Fruit fly (Drosophila melanogaster): Measurements from ENCODE around the gene CG6761.

CG6761 gene

dm6 chr3L:9704162-9704748 is 860 bp upstream of the CG6761 start, which contains the start of gene CG16711 (continued):
- TF ChIP-seq CG10979 (tag; optimal IDR thresholded peaks at IDR 0.05), result no peak
- TF ChIP-seq Jarid2 (GFP tag; optimal IDR thresholded peaks at IDR 0.05), result no peak
- TF ChIP-seq CG14050 (GFP tag; IDR thresholded peaks at IDR 0.05), result no peak
- peak; percentile 95 for TF ChIP-seq Nf-YB (GFP tag; optimal IDR thresholded peaks at IDR 0.05)
- no peak for TF ChIP-seq Eip74EF (GFP tag; optimal IDR thresholded peaks at IDR 0.05)
- no peak for TF ChIP-seq Lhr (GFP tag; optimal IDR thresholded peaks at IDR 0.05)
- TF ChIP-seq NFAT (GFP tag; IDR thresholded peaks at IDR 0.05), result no peak
- TF ChIP-seq hth (optimal IDR thresholded peaks at IDR 0.05), result no peak
- TF ChIP-seq chm (GFP tag; IDR thresholded peaks at IDR 0.05), result no peak
- no peak for TF ChIP-seq psq (GFP tag; optimal IDR thresholded peaks at IDR 0.05)
- TF ChIP-seq Hand (GFP tag; optimal IDR thresholded peaks at IDR 0.05), result no peak
- TF ChIP-seq CG14710 (tag; optimal IDR thresholded peaks at IDR 0.05), result peak; percentile 14
- no peak for TF ChIP-seq repo (GFP tag; optimal IDR thresholded peaks at IDR 0.05)
- no peak for TF ChIP-seq aop (GFP tag; IDR thresholded peaks at IDR 0.05)
- peak; percentile 97 for TF ChIP-seq Nf-YC (tag; optimal IDR thresholded peaks at IDR 0.05)
- no peak for TF ChIP-seq CG12391 (tag; optimal IDR thresholded peaks at IDR 0.05)
- TF ChIP-seq CG31365 (tag; optimal IDR thresholded peaks at IDR 0.05), result no peak
- TF ChIP-seq Elba2 (GFP tag; optimal IDR thresholded peaks at IDR 0.05), result peak; percentile 40
- TF ChIP-seq CG5245 (GFP tag; optimal IDR thresholded peaks at IDR 0.05), result no peak
- TF ChIP-seq CG12659 (GFP tag; optimal IDR thresholded peaks at IDR 0.05), result peak; percentile 18
- TF ChIP-seq CG11504 (tag; optimal IDR thresholded peaks at IDR 0.05), result no peak
- TF ChIP-seq CG7928 (GFP tag; optimal IDR thresholded peaks at IDR 0.05), result no peak
- no peak for TF ChIP-seq gce (GFP tag; IDR thresholded peaks at IDR 0.05)
- TF ChIP-seq CG15601 (tag; optimal IDR thresholded peaks at IDR 0.05), result peak; percentile 18

- no peak for TF ChIP-seq phol (tag; optimal IDR thresholded peaks at IDR 0.05)
- peak; percentile 8 for TF ChIP-seq ERR (GFP tag; optimal IDR thresholded peaks at IDR 0.05)
- TF ChIP-seq CG2202 (tag; optimal IDR thresholded peaks at IDR 0.05), result no peak
- TF ChIP-seq Aef1 (GFP tag; IDR thresholded peaks at IDR 0.05), result 0 out of 3 replicates have a peak, but pooled peaks have one; percentile 23
- TF ChIP-seq zen2 (GFP tag; IDR thresholded peaks at IDR 0.05; ENCODE audit: partially characterized antibody), result peak; percentile 77
- peak; percentile 28 for TF ChIP-seq pho (GFP tag; optimal IDR thresholded peaks at IDR 0.05)
- peak; percentile 18 for TF ChIP-seq Sin3A (optimal IDR thresholded peaks at IDR 0.05)
- peak; percentile 11 for TF ChIP-seq Jarid2 (GFP tag; optimal IDR thresholded peaks at IDR 0.05)
- peak; percentile 3 for TF ChIP-seq CG34376 (GFP tag; optimal IDR thresholded peaks at IDR 0.05)
- TF ChIP-seq Dip3 (GFP tag; optimal IDR thresholded peaks at IDR 0.05), result peak; percentile 4
- TF ChIP-seq inv (GFP tag; IDR thresholded peaks at IDR 0.05; ENCODE audit: partially characterized antibody), result peak; percentile 80
- TF ChIP-seq Myb (GFP tag; optimal IDR thresholded peaks at IDR 0.05), result peak; percentile 92
- peak; percentile 56 for TF ChIP-seq CG1603 (tag; optimal IDR thresholded peaks at IDR 0.05)
- TF ChIP-seq CG13287 (GFP tag; IDR thresholded peaks at IDR 0.05; ENCODE audit: partially characterized antibody), result peak; percentile 91
- TF ChIP-seq Dad (GFP tag; optimal IDR thresholded peaks at IDR 0.05), result peak; percentile 2
- peak; percentile 53 for TF ChIP-seq CG15514 (GFP tag; optimal IDR thresholded peaks at IDR 0.05)
- TF ChIP-seq CTCF (GFP tag; optimal IDR thresholded peaks at IDR 0.05), result peak; percentile 75
- TF ChIP-seq CG2129 (GFP tag; IDR thresholded peaks at IDR 0.05; ENCODE audit: partially characterized antibody), result 0 out of 2 replicates have a peak, but pooled peaks have one; percentile 22
- peak; percentile 97 for TF ChIP-seq Dp (GFP tag; optimal IDR thresholded peaks at IDR 0.05)
- peak; percentile 54 for TF ChIP-seq stwl (tag; optimal IDR thresholded peaks at IDR 0.05)
- TF ChIP-seq Scr (GFP tag; IDR thresholded peaks at IDR 0.05; ENCODE audit: partially characterized antibody), result peak; percentile 81
- peak; percentile 3 for TF ChIP-seq CG7987 (GFP tag; optimal IDR thresholded peaks at IDR 0.05)
- 0 out of 2 replicates have a peak, but pooled peaks have one; percentile 8 for TF ChIP-seq CG6689 (GFP tag; IDR thresholded peaks at IDR 0.05)
- 0 out of 3 replicates have a peak, but pooled peaks have one; percentile 28 for TF ChIP-seq CG34422 (GFP tag; IDR thresholded peaks at IDR 0.05)
- TF ChIP-seq CG14667 (GFP tag; IDR thresholded peaks at IDR 0.05), result no peak
- TF ChIP-seq YL-1 (GFP tag; optimal IDR thresholded peaks at IDR 0.05), result peak; percentile 65
- TF ChIP-seq Doc3 (GFP tag; IDR thresholded peaks at IDR 0.05; ENCODE audit: partially characterized antibody), result peak; percentile 73
Observed at dm6 chr3L:9698193-9698642, 5.2 kb downstream of the CG6761 start, which contains the start of gene Ubc4. Ubc4 (plus strand) TSS chr3L:9698336.
